Worm (Caenorhabditis elegans) whole organism, L4 larva: ENCODE measurements around the gene C49H3.16.
"Not testable (repeated sequence)": the region's sequence is repeated elsewhere in the genome, so short reads cannot be mapped to it uniquely, and the experiment has no call there.

Experiments
- D1046.2 ChIP-seq: fragments of 200-800 bp; sonication (Bioruptor generic); IDR thresholded peaks from 2 replicates; pipeline ENCODE4 v1.3.6; 2022; ENCODE audit warnings: missing genetic modification characterization, missing compliant biosample characterization
- F37D6.2 ChIP-seq: sonication (generic microtip); optimal IDR thresholded peaks from 2 replicates; lab custom pipeline; 2016; ENCODE audit warnings: mild to moderate bottlenecking, missing genetic modification characterization, missing compliant biosample characterization
- F49E8.2 ChIP-seq: sonication (generic microtip); optimal IDR thresholded peaks from 2 replicates; lab custom pipeline; 2016; ENCODE audit warnings: missing compliant biosample characterization, mild to moderate bottlenecking, missing genetic modification characterization, borderline replicate concordance
- T26A8.4 ChIP-seq: fragments of 200-800 bp; sonication (Bioruptor generic); IDR thresholded peaks from 2 replicates; pipeline ENCODE4 v1.3.6; 2022; ENCODE audit warnings: missing genetic modification characterization, missing compliant biosample characterization
- Y48G9A.11 ChIP-seq: fragments of 200-800 bp; sonication (Bioruptor generic); IDR thresholded peaks from 2 replicates; pipeline ENCODE4 v1.3.6; 2022; ENCODE audit warnings: missing genetic modification reagents, missing genetic modification characterization, missing compliant biosample characterization
- Y75B8A.6 ChIP-seq: fragments of 200-800 bp; sonication (Bioruptor generic); IDR thresholded peaks from 2 replicates; pipeline ENCODE4 v1.3.6; 2022; ENCODE audit warnings: missing genetic modification reagents, missing genetic modification characterization, missing compliant biosample characterization
- ZK337.2 ChIP-seq: fragments of 200-800 bp; sonication (Bioruptor generic); IDR thresholded peaks from 2 replicates; pipeline ENCODE4 v1.3.6; 2022; ENCODE audit warnings: missing genetic modification reagents, missing genetic modification characterization, missing compliant biosample characterization
- aha-1 ChIP-seq: fragments of 150-350 bp; peaks from one replicate; lab custom pipeline; 2014; ENCODE audit warnings: missing biosample characterization, missing genetic modification characterization
- arid-1 ChIP-seq: fragments of 200-800 bp; sonication (Bioruptor generic); conservative IDR thresholded peaks from 2 replicates; pipeline ENCODE4 v1.3.6; 2022; ENCODE audit warnings: missing genetic modification reagents, missing genetic modification characterization, missing compliant biosample characterization
- ceh-20 ChIP-seq: fragments of 200-800 bp; sonication (Bioruptor generic); IDR thresholded peaks from 2 replicates; pipeline ENCODE4 v1.3.6; 2022; ENCODE audit warnings: missing genetic modification reagents, missing genetic modification characterization, missing compliant biosample characterization
- ceh-44 ChIP-seq: fragments of 200-800 bp; sonication (Bioruptor generic); IDR thresholded peaks from 2 replicates; pipeline ENCODE4 v1.3.6; 2022; ENCODE audit warnings: missing genetic modification reagents, missing genetic modification characterization, missing compliant biosample characterization
- ctbp-1 ChIP-seq: fragments of 200-800 bp; sonication (Bioruptor generic); IDR thresholded peaks from 2 replicates; pipeline ENCODE4 v1.3.6; 2022; ENCODE audit warnings: missing genetic modification reagents, missing genetic modification characterization, missing compliant biosample characterization
- daf-16 ChIP-seq, 3 experiments: sonication (generic microtip); optimal IDR thresholded peaks; 2 replicates each; lab custom pipeline; 2016 to 2017; ENCODE audit warnings: missing genetic modification characterization in 3 of 3, missing genetic modification reagents in 3 of 3, mild to moderate bottlenecking in 2 of 3, missing compliant biosample characterization in 2 of 3, missing biosample characterization in 1 of 3, moderate library complexity in 1 of 3
- dmd-6 ChIP-seq: fragments of 200-800 bp; sonication (Bioruptor generic); IDR thresholded peaks from 2 replicates; pipeline ENCODE4 v1.3.6; 2022; ENCODE audit warnings: missing genetic modification reagents, missing genetic modification characterization, missing compliant biosample characterization
- dmd-9 ChIP-seq: fragments of 200-800 bp; sonication (Bioruptor generic); IDR thresholded peaks from 2 replicates; pipeline ENCODE4 v1.3.6; 2022; ENCODE audit warnings: missing genetic modification reagents, missing genetic modification characterization, missing compliant biosample characterization
- dpl-1 ChIP-seq: fragments of 150-350 bp; optimal IDR thresholded peaks from 2 replicates; lab custom pipeline; 2014; ENCODE audit warnings: missing biosample characterization, missing genetic modification reagents, missing genetic modification characterization
- duxl-1 ChIP-seq: sonication (generic microtip); optimal IDR thresholded peaks from 2 replicates; lab custom pipeline; 2016; ENCODE audit warnings: mild to moderate bottlenecking, missing genetic modification characterization, moderate library complexity, missing compliant biosample characterization; ENCODE audit not compliant: poor library complexity
- dve-1 ChIP-seq: sonication (generic microtip); optimal IDR thresholded peaks from 2 replicates; lab custom pipeline; 2017; ENCODE audit warnings: antibody characterized with exemption, mild to moderate bottlenecking, missing genetic modification characterization, missing compliant biosample characterization; ENCODE audit not compliant: insufficient read depth
- egl-43 ChIP-seq: fragments of 200-800 bp; sonication (Bioruptor generic); IDR thresholded peaks from 2 replicates; pipeline ENCODE4 v1.3.6; 2022; ENCODE audit warnings: missing genetic modification reagents, missing genetic modification characterization, missing compliant biosample characterization
- hif-1 ChIP-seq, 2 experiments: sonication (generic microtip); optimal IDR thresholded peaks; 2 replicates each; lab custom pipeline; 2016 to 2017; ENCODE audit warnings: missing compliant biosample characterization in 2 of 2, missing genetic modification characterization in 2 of 2, missing genetic modification reagents in 2 of 2, missing genotype in 2 of 2, mild to moderate bottlenecking in 1 of 2
- hlh-11 ChIP-seq: fragments of 200-800 bp; sonication (Bioruptor generic); optimal IDR thresholded peaks from 2 replicates; lab custom pipeline; 2018; ENCODE audit warnings: mild to moderate bottlenecking, missing genetic modification characterization, missing compliant biosample characterization
- hlh-30 ChIP-seq: sonication (generic microtip); optimal IDR thresholded peaks from 2 replicates; lab custom pipeline; 2017; ENCODE audit warnings: antibody characterized with exemption, mild to moderate bottlenecking, missing genetic modification characterization, missing compliant biosample characterization; ENCODE audit not compliant: insufficient read depth
- hmg-1.1 ChIP-seq: fragments of 200-800 bp; sonication (Bioruptor generic); IDR thresholded peaks from 2 replicates; pipeline ENCODE4 v1.3.6; 2022; ENCODE audit warnings: missing genetic modification reagents, missing genetic modification characterization, missing compliant biosample characterization
- lim-7 ChIP-seq: fragments of 200-800 bp; sonication (Bioruptor generic); IDR thresholded peaks from 2 replicates; pipeline ENCODE4 v1.3.6; 2022; ENCODE audit warnings: missing genetic modification characterization, missing compliant biosample characterization
- lin-1 ChIP-seq: fragments of 200-800 bp; sonication (Bioruptor generic); IDR thresholded peaks from 2 replicates; pipeline ENCODE4 v1.3.6; 2022; ENCODE audit warnings: missing genetic modification reagents, missing genetic modification characterization, missing compliant biosample characterization
- lin-13 ChIP-seq: fragments of 150-350 bp; optimal IDR thresholded peaks from 2 replicates; lab custom pipeline; 2014; ENCODE audit warnings: missing biosample characterization, missing genetic modification reagents, missing genetic modification characterization
- lin-38 ChIP-seq: fragments of 200-800 bp; sonication (Bioruptor generic); IDR thresholded peaks from 2 replicates; pipeline ENCODE4 v1.3.6; 2022; ENCODE audit warnings: missing genetic modification reagents, missing genetic modification characterization, missing compliant biosample characterization
- lsy-2 ChIP-seq, 2 experiments: fragments of 150-350 bp in 1 of 2; sonication (generic microtip) in 1 of 2; optimal IDR thresholded peaks; 2 replicates each; lab custom pipeline; 2014 to 2017; ENCODE audit warnings: missing biosample characterization in 2 of 2, missing genetic modification characterization in 2 of 2
- madf-5 ChIP-seq, 2 experiments: fragments of 200-800 bp; sonication (Bioruptor generic); IDR thresholded peaks; 2 replicates each; pipeline ENCODE4 v1.3.6; 2022; ENCODE audit warnings: missing compliant biosample characterization in 2 of 2, missing genetic modification characterization in 2 of 2
- madf-9 ChIP-seq: fragments of 200-800 bp; sonication (Bioruptor generic); conservative IDR thresholded peaks from 2 replicates; pipeline ENCODE4 v1.3.6; 2022; ENCODE audit warnings: missing genetic modification reagents, missing genetic modification characterization, missing compliant biosample characterization
- mdl-1 ChIP-seq, 2 experiments: fragments of 150-350 bp in 1 of 2; sonication (generic microtip) in 1 of 2; optimal IDR thresholded peaks; 2 replicates each; lab custom pipeline; 2014 to 2017; ENCODE audit warnings: missing biosample characterization in 2 of 2, missing genetic modification characterization in 2 of 2
- mep-1 ChIP-seq: fragments of 150-350 bp; sonication (generic microtip); optimal IDR thresholded peaks from 3 replicates; lab custom pipeline; 2014; ENCODE audit warnings: missing biosample characterization, missing genetic modification characterization
- mes-2 ChIP-seq: sonication (generic microtip); optimal IDR thresholded peaks from 2 replicates; lab custom pipeline; 2016; ENCODE audit warnings: missing genotype, mild to moderate bottlenecking, missing genetic modification characterization, missing compliant biosample characterization; ENCODE audit not compliant: poor library complexity, severe bottlenecking
- mxl-3 ChIP-seq: fragments of 200-800 bp; sonication (Bioruptor generic); optimal IDR thresholded peaks from 2 replicates; lab custom pipeline; 2018; ENCODE audit warnings: mild to moderate bottlenecking, missing genetic modification characterization, missing compliant biosample characterization
- nhr-28 ChIP-seq: fragments of 150-350 bp; optimal IDR thresholded peaks from 2 replicates; lab custom pipeline; 2014; ENCODE audit warnings: missing biosample characterization, missing genetic modification characterization
- nhr-42 ChIP-seq: fragments of 200-800 bp; sonication (Bioruptor generic); IDR thresholded peaks from 2 replicates; pipeline ENCODE4 v1.3.6; 2022; ENCODE audit warnings: missing genetic modification characterization, missing compliant biosample characterization
- nhr-6 ChIP-seq: fragments of 150-350 bp; optimal IDR thresholded peaks from 2 replicates; lab custom pipeline; 2014; ENCODE audit warnings: missing biosample characterization, missing genetic modification characterization
- rbr-2 ChIP-seq: sonication (generic microtip); optimal IDR thresholded peaks from 2 replicates; lab custom pipeline; 2016; ENCODE audit warnings: missing genotype, missing genetic modification characterization, missing compliant biosample characterization
- saeg-2 ChIP-seq: fragments of 200-800 bp; sonication (Bioruptor generic); IDR thresholded peaks from 2 replicates; pipeline ENCODE4 v1.3.6; 2022; ENCODE audit warnings: missing genetic modification reagents, missing genetic modification characterization, missing compliant biosample characterization
- snpc-1.2 ChIP-seq: fragments of 200-800 bp; sonication (Bioruptor generic); IDR thresholded peaks from 2 replicates; pipeline ENCODE4 v1.3.6; 2022; ENCODE audit warnings: missing genetic modification reagents, missing genetic modification characterization, missing compliant biosample characterization
- spr-1 ChIP-seq: sonication (generic microtip); optimal IDR thresholded peaks from 2 replicates; lab custom pipeline; 2016; ENCODE audit warnings: mild to moderate bottlenecking, missing genetic modification characterization, missing compliant biosample characterization
- tra-1 ChIP-seq: fragments of 200-800 bp; sonication (Bioruptor generic); IDR thresholded peaks from 2 replicates; pipeline ENCODE4 v1.3.6; 2022; ENCODE audit warnings: missing genetic modification reagents, missing genetic modification characterization, missing compliant biosample characterization
- unc-130 ChIP-seq: sonication (generic microtip); optimal IDR thresholded peaks from 2 replicates; lab custom pipeline; 2016; ENCODE audit warnings: missing genetic modification reagents, missing genetic modification characterization, missing compliant biosample characterization
- unc-62 ChIP-seq, 3 experiments: fragments of 150-350 bp in 1 of 3; sonication (generic microtip); optimal IDR thresholded peaks in 2 of 3; peaks in 1 of 3; 1 replicate in 1 of 3; 2 replicates in 2 of 3; lab custom pipeline; 2014 to 2017; ENCODE audit warnings: missing biosample characterization in 3 of 3, missing genetic modification characterization in 3 of 3, missing genetic modification reagents in 3 of 3, missing genotype in 1 of 3
- vab-7 ChIP-seq: fragments of 200-800 bp; sonication (Bioruptor generic); IDR thresholded peaks from 2 replicates; pipeline ENCODE4 v1.3.6; 2022; ENCODE audit warnings: missing genetic modification reagents, missing genetic modification characterization, missing compliant biosample characterization
- zfp-3 ChIP-seq: fragments of 200-800 bp; sonication (Bioruptor generic); conservative IDR thresholded peaks from 2 replicates; pipeline ENCODE4 v1.3.6; 2022; ENCODE audit warnings: missing genetic modification reagents, missing genetic modification characterization, missing compliant biosample characterization

The C49H3.16 gene

DNA sequence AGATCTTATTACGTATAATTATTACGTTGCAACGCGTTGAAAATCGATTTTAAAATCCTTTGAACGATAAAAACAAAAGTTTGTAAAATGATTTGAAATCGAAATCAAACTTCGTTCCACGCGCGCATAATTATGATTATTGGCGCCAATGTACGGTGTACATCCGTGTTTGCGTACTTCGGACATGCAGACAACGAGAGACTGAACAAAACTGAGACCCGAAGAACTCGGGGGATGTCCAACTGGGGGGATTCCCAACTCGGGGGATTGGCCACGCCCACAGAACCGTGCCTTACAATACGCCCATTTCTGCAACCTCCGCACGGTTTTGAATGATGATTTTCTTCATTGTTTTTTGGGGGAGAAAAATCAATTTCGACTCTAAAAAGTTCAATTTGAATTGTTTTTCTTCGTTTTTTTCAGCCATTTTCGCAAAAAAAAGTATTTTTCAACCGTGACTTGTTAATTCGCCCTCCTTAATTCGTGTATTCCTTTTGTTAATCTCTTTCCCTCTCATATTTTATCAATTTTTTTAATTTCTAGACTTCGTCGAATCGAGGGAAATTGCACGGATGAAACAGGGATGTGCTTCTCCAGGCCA is 26.8 kb downstream of the C49H3.16 start, which contains the start of gene F20D12.12:
Gene F20D12.12 (plus strand): TSS at position 542 of the 601 bp plus-strand sequence.
- TF ChIP-seq mxl-3 (peak; percentile 30), arid-1 (GFP tag; lab: Robert Waterston, UW) (peak; percentile 87), lin-13 (peak; percentile 32), tra-1 (peak; percentile 87; the same call in 1 of the 2 replicates), hlh-11 (peak; percentile 68), mes-2 (tag; lab: Kevin White, UChicago) (peak; percentile 91), hmg-1.1 (GFP tag; lab: Robert Waterston, UW) (peak; percentile 94), unc-130 (peak; percentile 83), F37D6.2 (tag; lab: Kevin White, UChicago) (peak; percentile 27), dmd-6 (GFP tag; lab: Robert Waterston, UW) (peak; percentile 85), lin-1 (GFP tag; lab: Robert Waterston, UW) (peak; percentile 85), mep-1 (tag; lab: Kevin White, UChicago) (peak; percentile 45), aha-1 (tag; lab: Kevin White, UChicago) (peak; percentile 95), unc-62 (GFP tag; optimal IDR thresholded peaks at IDR 0.05 in 1 of 2; lab: Kevin White, UChicago) (peak in 1 of 2 experiments; percentile 45), saeg-2 (GFP tag; lab: Robert Waterston, UW) (0 out of 2 replicates have a peak, but pooled peaks have one; percentile 62), lsy-2 (tag; optimal IDR thresholded peaks at IDR 0.05; lab: Kevin White, UChicago) (peak; percentile 70 to 96), vab-7 (GFP tag; lab: Robert Waterston, UW) (peak; percentile 96), ceh-44 (GFP tag; lab: Robert Waterston, UW) (peak; percentile 96), hlh-30 (peak; percentile 48), hif-1 (tag; optimal IDR thresholded peaks at IDR 0.05; lab: Kevin White, UChicago) (peak in 1 of 2 experiments; percentile 49), ctbp-1 (GFP tag; lab: Robert Waterston, UW) (peak; percentile 87), nhr-42 (GFP tag; lab: Robert Waterston, UW) (peak; percentile 83; the same call in 1 of the 2 replicates), ceh-20 (peak; percentile 90), egl-43 (peak; percentile 86), dmd-9 (GFP tag; lab: Robert Waterston, UW) (peak; percentile 71; the same call in 1 of the 2 replicates), F49E8.2 (tag; lab: Kevin White, UChicago) (peak; percentile 52), rbr-2 (tag; lab: Kevin White, UChicago) (peak; percentile 74), zfp-3 (peak; percentile 80), lin-38 (GFP tag; lab: Robert Waterston, UW) (peak; percentile 91), dpl-1 (GFP tag; lab: Kevin White, UChicago) (peak; percentile 73), Y75B8A.6 (GFP tag; lab: Robert Waterston, UW) (0 out of 2 replicates have a peak, but pooled peaks have one; percentile 39), D1046.2 (peak; percentile 80; the same call in 1 of the 2 replicates), Y48G9A.11 (GFP tag; lab: Robert Waterston, UW) (peak; percentile 83), snpc-1.2 (peak; percentile 85), T26A8.4 (GFP tag; lab: Robert Waterston, UW) (peak; percentile 81), mdl-1 (tag; optimal IDR thresholded peaks at IDR 0.05; lab: Kevin White, UChicago) (peak in 1 of 2 experiments; percentile 64), duxl-1 (peak; percentile 5), dve-1 (tag; lab: Kevin White, UChicago) (peak; percentile 54), nhr-28 (tag; lab: Kevin White, UChicago) (peak; percentile 4), ZK337.2 (GFP tag; lab: Robert Waterston, UW) (peak; percentile 85), madf-5 (GFP tag; IDR thresholded peaks at IDR 0.05; lab: Robert Waterston, UW) (peak in 1 of 2 experiments; percentile 68; a peak in 1 of 4 replicates), lim-7 (GFP tag; lab: Robert Waterston, UW) (peak; percentile 50; the same call in 1 of the 2 replicates), nhr-6 (peak; percentile 68), daf-16 (tag; optimal IDR thresholded peaks at IDR 0.05; lab: Kevin White, UChicago) (peak; percentile 13), spr-1 (tag; lab: Kevin White, UChicago) (peak; percentile 29), madf-9 (GFP tag; lab: Robert Waterston, UW) (peak; percentile 71; the same call in 1 of the 2 replicates)
- TF ChIP-seq unc-62 (tag; optimal IDR thresholded peaks at IDR 0.05; lab: Kevin White, UChicago); daf-16 (GFP tag; optimal IDR thresholded peaks at IDR 0.05; lab: Kevin White, UChicago): not testable (repeated sequence)
